Worm (Caenorhabditis elegans) whole organism, late embryonic: ENCODE measurements around the gene mltn-9.

Experiments used
- T23F11.4 ChIP-seq: fragments of 200-800 bp; sonication (Bioruptor generic); optimal IDR thresholded peaks from 2 replicates; lab custom pipeline; 2018; ENCODE audit warnings: mild to moderate bottlenecking, missing genetic modification characterization, missing compliant biosample characterization
- ahr-1 ChIP-seq: sonication (generic microtip); optimal IDR thresholded peaks from 2 replicates; lab custom pipeline; 2016; ENCODE audit warnings: missing genetic modification characterization, missing compliant biosample characterization
- ceh-14 ChIP-seq: sonication (generic microtip); optimal IDR thresholded peaks from 2 replicates; lab custom pipeline; 2016; ENCODE audit warnings: missing genotype, missing genetic modification characterization, missing compliant biosample characterization
- ceh-18 ChIP-seq: sonication (generic microtip); optimal IDR thresholded peaks from 2 replicates; lab custom pipeline; 2016; ENCODE audit warnings: missing genetic modification characterization, missing compliant biosample characterization
- ceh-19 ChIP-seq: fragments of 200-800 bp; sonication (Bioruptor generic); optimal IDR thresholded peaks from 2 replicates; lab custom pipeline; 2018; ENCODE audit warnings: mild to moderate bottlenecking, missing genetic modification characterization, missing compliant biosample characterization
- ceh-30 ChIP-seq: fragments of 150-350 bp; optimal IDR thresholded peaks from 2 replicates; lab custom pipeline; 2014; ENCODE audit warnings: missing biosample characterization, missing genetic modification characterization
- ceh-31 ChIP-seq: sonication (generic microtip); optimal IDR thresholded peaks from 2 replicates; lab custom pipeline; 2016; ENCODE audit warnings: missing genetic modification characterization, missing compliant biosample characterization
- ceh-34 ChIP-seq: sonication (generic microtip); optimal IDR thresholded peaks from 2 replicates; lab custom pipeline; 2016; ENCODE audit warnings: mild to moderate bottlenecking, missing genetic modification characterization, missing compliant biosample characterization
- ceh-45 ChIP-seq: fragments of 200-800 bp; sonication (Bioruptor generic); IDR thresholded peaks from 2 replicates; pipeline ENCODE4 v1.3.6; 2022; ENCODE audit warnings: missing genetic modification reagents, missing genetic modification characterization, missing compliant biosample characterization
- ceh-6 ChIP-seq: fragments of 200-800 bp; sonication (Bioruptor generic); optimal IDR thresholded peaks from 2 replicates; lab custom pipeline; 2018; ENCODE audit warnings: mild to moderate bottlenecking, missing genetic modification characterization, missing compliant biosample characterization
- ceh-9 ChIP-seq: sonication (generic microtip); optimal IDR thresholded peaks from 2 replicates; lab custom pipeline; 2016; ENCODE audit warnings: mild to moderate bottlenecking, missing genetic modification characterization, inconsistent platforms, missing compliant biosample characterization
- che-1 ChIP-seq: sonication (generic microtip); optimal IDR thresholded peaks from 2 replicates; lab custom pipeline; 2016; ENCODE audit warnings: mild to moderate bottlenecking, missing genetic modification characterization, missing compliant biosample characterization
- dmd-4 ChIP-seq: sonication (generic microtip); optimal IDR thresholded peaks from 2 replicates; lab custom pipeline; 2016; ENCODE audit warnings: borderline replicate concordance, missing genetic modification characterization, missing compliant biosample characterization
- dve-1 ChIP-seq: sonication (generic microtip); optimal IDR thresholded peaks from 2 replicates; lab custom pipeline; 2017; ENCODE audit warnings: antibody characterized with exemption, mild to moderate bottlenecking, missing genetic modification characterization, missing compliant biosample characterization
- elt-2 ChIP-seq: sonication (generic microtip); optimal IDR thresholded peaks from 2 replicates; lab custom pipeline; 2016; ENCODE audit warnings: missing genetic modification reagents, missing genetic modification characterization, missing compliant biosample characterization
- elt-4 ChIP-seq: sonication (generic microtip); optimal IDR thresholded peaks from 2 replicates; lab custom pipeline; 2016; ENCODE audit warnings: missing genetic modification characterization, missing compliant biosample characterization
- ets-4 ChIP-seq: sonication (generic microtip); optimal IDR thresholded peaks from 2 replicates; lab custom pipeline; 2016; ENCODE audit warnings: missing genetic modification characterization, missing compliant biosample characterization
- hlh-13 ChIP-seq: fragments of 200-800 bp; sonication (Bioruptor generic); optimal IDR thresholded peaks from 2 replicates; lab custom pipeline; 2018; ENCODE audit warnings: mild to moderate bottlenecking, missing genetic modification characterization, missing compliant biosample characterization
- hlh-30 ChIP-seq: sonication (generic microtip); optimal IDR thresholded peaks from 2 replicates; lab custom pipeline; 2017; ENCODE audit warnings: antibody characterized with exemption, missing genetic modification characterization, missing compliant biosample characterization; ENCODE audit not compliant: insufficient read depth
- lim-6 ChIP-seq: sonication (generic microtip); optimal IDR thresholded peaks from 2 replicates; lab custom pipeline; 2016; ENCODE audit warnings: missing genetic modification characterization, missing compliant biosample characterization
- mec-3 ChIP-seq: sonication (generic microtip); optimal IDR thresholded peaks from 2 replicates; lab custom pipeline; 2016; ENCODE audit warnings: borderline replicate concordance, missing genetic modification characterization, missing compliant biosample characterization
- nfya-1 ChIP-seq: sonication (generic microtip); optimal IDR thresholded peaks from 2 replicates; lab custom pipeline; 2017; ENCODE audit warnings: missing genetic modification characterization, mild to moderate bottlenecking, missing compliant biosample characterization, antibody characterized with exemption, moderate library complexity
- nhr-11 ChIP-seq: fragments of 150-350 bp; optimal IDR thresholded peaks from 2 replicates; lab custom pipeline; 2014; ENCODE audit warnings: missing biosample characterization, missing genetic modification characterization
- nhr-232 ChIP-seq: sonication (generic microtip); optimal IDR thresholded peaks from 2 replicates; lab custom pipeline; 2016; ENCODE audit warnings: missing genetic modification characterization, missing compliant biosample characterization
- npax-4 ChIP-seq: sonication (generic microtip); optimal IDR thresholded peaks from 2 replicates; lab custom pipeline; 2016; ENCODE audit warnings: missing genetic modification characterization, missing compliant biosample characterization
- pag-3 ChIP-seq: sonication (generic microtip); optimal IDR thresholded peaks from 2 replicates; lab custom pipeline; 2016; ENCODE audit warnings: missing compliant biosample characterization, missing genetic modification characterization, borderline replicate concordance
- pax-1 ChIP-seq: fragments of 150-350 bp; optimal IDR thresholded peaks from 2 replicates; lab custom pipeline; 2014; ENCODE audit warnings: missing biosample characterization, missing genetic modification characterization
- sdc-2 ChIP-seq: sonication (generic microtip); optimal IDR thresholded peaks from 2 replicates; lab custom pipeline; 2016; ENCODE audit warnings: missing genotype, missing genetic modification characterization, missing compliant biosample characterization
- sox-4 ChIP-seq: sonication (generic microtip); optimal IDR thresholded peaks from 2 replicates; lab custom pipeline; 2017; ENCODE audit warnings: mild to moderate bottlenecking, missing genetic modification characterization, inconsistent platforms, missing compliant biosample characterization
- tbx-2 ChIP-seq: sonication (generic microtip); optimal IDR thresholded peaks from 2 replicates; lab custom pipeline; 2016; ENCODE audit warnings: missing genetic modification characterization, missing compliant biosample characterization
- ttx-3 ChIP-seq: sonication (generic microtip); optimal IDR thresholded peaks from 2 replicates; lab custom pipeline; 2016; ENCODE audit warnings: missing genetic modification reagents, missing genetic modification characterization, missing compliant biosample characterization
- unc-42 ChIP-seq: sonication (generic microtip); optimal IDR thresholded peaks from 2 replicates; lab custom pipeline; 2016; ENCODE audit warnings: missing genotype, missing genetic modification characterization, missing compliant biosample characterization
- unc-55 ChIP-seq: sonication (generic microtip); optimal IDR thresholded peaks from 2 replicates; lab custom pipeline; 2017; ENCODE audit warnings: missing biosample characterization, missing genetic modification reagents, missing genetic modification characterization
- zip-5 ChIP-seq: sonication (generic microtip); optimal IDR thresholded peaks from 2 replicates; lab custom pipeline; 2016; ENCODE audit warnings: missing genetic modification characterization, missing compliant biosample characterization
- ztf-16 ChIP-seq: sonication (generic microtip); optimal IDR thresholded peaks from 2 replicates; lab custom pipeline; 2017; ENCODE audit warnings: missing genetic modification characterization, missing compliant biosample characterization

Gene mltn-9

DNA sequence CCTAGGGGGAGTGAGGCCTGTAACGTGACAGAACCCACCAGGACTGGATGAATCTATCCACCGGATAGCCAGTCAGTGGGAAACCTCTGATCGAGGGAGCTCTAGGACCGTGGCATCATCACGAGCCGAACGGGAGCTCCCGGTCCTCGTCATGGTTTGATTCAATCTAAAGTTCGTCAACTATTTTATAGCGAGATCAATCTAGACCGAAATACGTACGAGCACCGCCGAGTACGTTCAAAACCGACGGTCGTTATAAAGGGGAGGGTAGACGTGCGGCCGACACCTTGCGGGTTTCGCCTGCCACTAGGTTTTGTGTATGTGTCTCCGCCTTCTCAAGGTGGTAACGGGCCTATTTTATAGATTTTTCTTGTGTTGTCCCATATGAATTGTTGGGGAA is 25.6 kb downstream of the mltn-9 start:
- TF ChIP-seq elt-2, result peak; percentile 19

DNA sequence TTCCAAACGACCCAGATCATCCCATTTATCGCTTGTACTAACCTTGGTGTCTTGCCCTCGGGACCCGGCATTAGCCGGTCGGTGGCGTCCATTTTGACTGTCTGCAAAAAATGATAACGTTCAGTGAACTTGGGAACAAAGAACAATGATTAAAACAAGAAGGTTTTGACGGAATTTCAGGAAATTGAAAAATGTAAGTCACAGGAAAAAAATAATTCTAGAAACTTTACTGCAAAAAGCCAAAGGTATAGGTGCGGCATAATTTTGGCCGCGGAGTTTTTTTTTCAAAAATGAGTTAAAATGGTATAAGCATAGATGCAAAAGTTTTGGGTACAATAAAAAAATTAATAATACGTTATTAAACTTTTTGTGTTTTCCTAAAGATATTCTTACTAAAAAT is 28.1 kb downstream of the mltn-9 start, which contains the start of gene atgp-2:
Gene atgp-2 (minus strand): TSS at position 101 of the 400 bp plus-strand sequence.
- TF ChIP-seq che-1 (tag; lab: Kevin White, UChicago) (no peak), T23F11.4 (no peak), ceh-30 (tag; lab: Kevin White, UChicago) (no peak), sdc-2 (tag; lab: Kevin White, UChicago) (no peak), unc-55 (GFP tag; lab: Kevin White, UChicago) (no peak), ceh-31 (no peak), lim-6 (tag; lab: Kevin White, UChicago) (no peak), hlh-13 (GFP tag; lab: Kevin White, UChicago) (no peak), ttx-3 (tag; lab: Kevin White, UChicago) (no peak), ceh-45 (GFP tag; lab: Robert Waterston, UW) (no peak), nhr-232 (no peak), ceh-19 (no peak), npax-4 (tag; lab: Kevin White, UChicago) (no peak), hlh-30 (tag; lab: Kevin White, UChicago) (no peak), elt-4 (tag; lab: Kevin White, UChicago) (no peak), dve-1 (no peak), dmd-4 (tag; lab: Kevin White, UChicago) (no peak), mec-3 (tag; lab: Kevin White, UChicago) (no peak), sox-4 (tag; lab: Kevin White, UChicago) (no peak), ztf-16 (tag; lab: Kevin White, UChicago) (no peak)

DNA sequence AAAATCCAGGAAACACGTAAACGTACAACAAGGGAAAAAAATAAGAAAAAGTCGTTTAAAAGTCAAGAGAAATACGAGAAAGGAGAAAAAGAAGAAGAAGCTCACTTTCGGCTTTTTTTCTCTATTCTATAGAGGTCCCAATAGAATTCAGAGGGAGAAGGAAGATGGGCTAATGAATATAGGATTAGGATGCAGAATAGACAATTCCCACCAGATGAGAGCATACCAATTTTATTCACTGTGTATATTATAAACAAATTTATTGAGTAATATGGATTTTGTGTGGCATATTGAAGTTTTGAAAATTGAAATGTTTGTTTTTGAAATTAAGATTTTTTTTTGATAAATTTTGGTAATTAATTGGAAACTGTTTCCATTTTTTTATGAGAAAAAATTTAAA is 28.6 kb downstream of the mltn-9 start:
- peak; percentile 59 for TF ChIP-seq unc-42 (tag; lab: Kevin White, UChicago)
- TF ChIP-seq unc-55 (GFP tag; lab: Kevin White, UChicago), result no peak

DNA sequence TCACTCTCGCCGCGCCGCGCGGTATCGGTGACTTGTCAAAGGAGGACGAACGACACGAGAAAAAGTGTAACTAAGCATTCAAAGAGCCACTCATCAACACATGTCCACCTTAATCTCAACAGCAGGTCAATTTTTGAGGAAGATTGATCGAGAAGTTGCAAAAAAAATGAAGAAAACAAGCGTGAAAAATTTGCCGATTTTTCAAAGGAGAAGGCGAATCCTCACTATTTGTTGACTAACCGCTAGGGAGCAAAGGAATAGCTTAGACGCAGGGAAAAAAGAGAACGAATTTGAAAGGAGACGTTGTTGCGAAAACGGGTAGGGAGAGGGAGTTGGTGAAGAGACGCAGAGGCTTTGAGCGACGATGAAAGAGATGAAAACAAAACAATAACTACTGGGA is 29.5 kb downstream of the mltn-9 start:
- TF ChIP-seq ceh-34 (tag; lab: Kevin White, UChicago) (peak; percentile 65), T23F11.4 (no peak), ztf-16 (tag; lab: Kevin White, UChicago) (no peak), pag-3 (tag; lab: Kevin White, UChicago) (no peak), zip-5 (tag; lab: Kevin White, UChicago) (no peak), ceh-14 (tag; lab: Kevin White, UChicago) (no peak), ceh-18 (peak; percentile 64), che-1 (tag; lab: Kevin White, UChicago) (no peak), ahr-1 (tag; lab: Kevin White, UChicago) (no peak), sox-4 (tag; lab: Kevin White, UChicago) (no peak), pax-1 (tag; lab: Kevin White, UChicago) (no peak), dve-1 (peak; percentile 17), dmd-4 (tag; lab: Kevin White, UChicago) (no peak), nhr-232 (no peak), nhr-11 (no peak), ceh-31 (peak; percentile 35), tbx-2 (peak; percentile 12), unc-55 (GFP tag; lab: Kevin White, UChicago) (peak; percentile 88), ceh-30 (tag; lab: Kevin White, UChicago) (no peak), ceh-6 (GFP tag; lab: Kevin White, UChicago) (no peak), ceh-9 (tag; lab: Kevin White, UChicago) (no peak), nfya-1 (tag; lab: Kevin White, UChicago) (peak; percentile 30), ets-4 (tag; lab: Kevin White, UChicago) (no peak)
